Worm (Caenorhabditis elegans) whole organism, mixed stage, embryonic: ENCODE results near the gene H28G03.3.

Source experiments
- M03D4.4 ChIP-seq: sonication (generic microtip); optimal IDR thresholded peaks from 2 replicates; lab custom pipeline; 2017; ENCODE audit warnings: mild to moderate bottlenecking, missing genetic modification characterization, missing compliant biosample characterization
- ceh-43 ChIP-seq: fragments of 200-800 bp; sonication (Bioruptor generic); optimal IDR thresholded peaks from 2 replicates; lab custom pipeline; 2018; ENCODE audit warnings: mild to moderate bottlenecking, missing genetic modification characterization, moderate library complexity, missing compliant biosample characterization
- ces-1 ChIP-seq: fragments of 150-350 bp; optimal IDR thresholded peaks from 2 replicates; lab custom pipeline; 2014; ENCODE audit warnings: missing biosample characterization, missing genetic modification reagents, missing genetic modification characterization
- drap-1 ChIP-seq: fragments of 200-800 bp; sonication (Bioruptor generic); optimal IDR thresholded peaks from 3 replicates; lab custom pipeline; 2018; ENCODE audit warnings: mild to moderate bottlenecking, missing genetic modification characterization, missing compliant biosample characterization
- elt-3 ChIP-seq: fragments of 150-350 bp; optimal IDR thresholded peaks from 2 replicates; lab custom pipeline; 2014; ENCODE audit warnings: missing biosample characterization, missing genetic modification characterization
- ham-2 ChIP-seq: fragments of 200-800 bp; sonication (Bioruptor generic); optimal IDR thresholded peaks from 2 replicates; lab custom pipeline; 2018; ENCODE audit warnings: mild to moderate bottlenecking, missing genetic modification characterization, missing compliant biosample characterization
- lin-13 ChIP-seq: fragments of 150-350 bp; optimal IDR thresholded peaks from 2 replicates; lab custom pipeline; 2014; ENCODE audit warnings: missing biosample characterization, missing genetic modification characterization
- nhr-12 ChIP-seq: fragments of 150-350 bp; optimal IDR thresholded peaks from 2 replicates; lab custom pipeline; 2014; ENCODE audit warnings: missing biosample characterization, missing genetic modification characterization
- nhr-28 ChIP-seq: fragments of 150-350 bp; optimal IDR thresholded peaks from 2 replicates; lab custom pipeline; 2014; ENCODE audit warnings: missing biosample characterization, missing genetic modification characterization
- pha-4 ChIP-seq: fragments of 150-350 bp; optimal IDR thresholded peaks from 2 replicates; lab custom pipeline; 2018; ENCODE audit warnings: missing biosample characterization, missing genetic modification reagents, missing genetic modification characterization
- snpc-4 ChIP-seq: fragments of 150-350 bp; optimal IDR thresholded peaks from 2 replicates; lab custom pipeline; 2014; ENCODE audit warnings: missing biosample characterization, missing genetic modification characterization
- sptf-1 ChIP-seq: sonication (generic microtip); optimal IDR thresholded peaks from 2 replicates; lab custom pipeline; 2017; ENCODE audit warnings: mild to moderate bottlenecking, missing genetic modification characterization, moderate library complexity, missing compliant biosample characterization
- ztf-11 ChIP-seq: fragments of 150-350 bp; optimal IDR thresholded peaks from 2 replicates; lab custom pipeline; 2014; ENCODE audit warnings: missing biosample characterization, missing genetic modification characterization

- TF ChIP-seq elt-3 (tag; lab: Kevin White, UChicago) (no peak), M03D4.4 (tag; lab: Kevin White, UChicago) (no peak), pha-4 (tag; lab: Kevin White, UChicago) (no peak), ztf-11 (no peak), sptf-1 (no peak), ham-2 (GFP tag; lab: Kevin White, UChicago) (no peak), ces-1 (GFP tag; lab: Kevin White, UChicago) (no peak), ceh-43 (GFP tag; lab: Kevin White, UChicago) (no peak), nhr-12 (tag; lab: Kevin White, UChicago) (no peak), nhr-28 (no peak), lin-13 (tag; lab: Kevin White, UChicago) (no peak), drap-1 (GFP tag; lab: Kevin White, UChicago) (no peak), snpc-4 (tag; lab: Kevin White, UChicago) (no peak)
These were observed 26.9 kb downstream of the H28G03.3 start for ce11 chrX:5199245-5199644.
